Fruit fly (Drosophila melanogaster): ENCODE measurements around the gene CG7044.

Gene CG7044

dm6 chr3R:21078211-21078610, 23.3 kb downstream of the CG7044 start:
- peak; percentile 53 for TF ChIP-seq HmgZ (tag; optimal IDR thresholded peaks at IDR 0.05)
- no peak for TF ChIP-seq gcm (GFP tag; optimal IDR thresholded peaks at IDR 0.05)
- no peak for TF ChIP-seq ATbp (GFP tag; optimal IDR thresholded peaks at IDR 0.05)
- TF ChIP-seq crol (GFP tag; IDR thresholded peaks at IDR 0.05), result peak; percentile 78; the same call in 1 of the 2 replicates
- no peak for TF ChIP-seq slbo (GFP tag; IDR thresholded peaks at IDR 0.05)
- TF ChIP-seq Med (GFP tag), result peak; percentile 38
- TF ChIP-seq pho (GFP tag; optimal IDR thresholded peaks at IDR 0.05), result no peak
- peak; percentile 11 for TF ChIP-seq lab (GFP tag; optimal IDR thresholded peaks at IDR 0.05)
- peak; percentile 99 for TF ChIP-seq grn (GFP tag; optimal IDR thresholded peaks at IDR 0.05)
- peak; percentile 11 for TF ChIP-seq cwo (GFP tag; optimal IDR thresholded peaks at IDR 0.05)
- peak; percentile 100 for TF ChIP-seq exex (tag; optimal IDR thresholded peaks at IDR 0.05)
- peak; percentile 90 for TF ChIP-seq mirr (GFP tag; optimal IDR thresholded peaks at IDR 0.05)
- peak; percentile 40; the same call in 1 of the 2 replicates for TF ChIP-seq GATAe (GFP tag; conservative IDR thresholded peaks at IDR 0.05)
- peak; percentile 81 for TF ChIP-seq sug (tag; optimal IDR thresholded peaks at IDR 0.05)
- TF ChIP-seq sd (tag; optimal IDR thresholded peaks at IDR 0.05), result peak; percentile 92
- no peak for TF ChIP-seq Poxn (GFP tag; IDR thresholded peaks at IDR 0.05)
- no peak for TF ChIP-seq btn (GFP tag; optimal IDR thresholded peaks at IDR 0.05)
- no peak for TF ChIP-seq lilli (GFP tag; optimal IDR thresholded peaks at IDR 0.05)
- TF ChIP-seq CG34376 (GFP tag; optimal IDR thresholded peaks at IDR 0.05), result peak; percentile 84
- TF ChIP-seq CG12769 (tag; optimal IDR thresholded peaks at IDR 0.05), result peak; percentile 94
- TF ChIP-seq Hey (tag; optimal IDR thresholded peaks at IDR 0.05), result peak; percentile 67
- peak; percentile 55; the same call in 2 of the 3 replicates for TF ChIP-seq vnd (GFP tag; IDR thresholded peaks at IDR 0.05; ENCODE audit: partially characterized antibody)
- TF ChIP-seq Doc3 (GFP tag; IDR thresholded peaks at IDR 0.05; ENCODE audit: partially characterized antibody), result no peak
- peak; percentile 11 for TF ChIP-seq CG18599 (GFP tag; optimal IDR thresholded peaks at IDR 0.05)
- no peak for TF ChIP-seq so (GFP tag; IDR thresholded peaks at IDR 0.05)

dm6 chr3R:21077577-21077976, 23.9 kb downstream of the CG7044 start:
- TF ChIP-seq GATAe (GFP tag; conservative IDR thresholded peaks at IDR 0.05), result peak; percentile 57; the same call in 1 of the 2 replicates
- peak; percentile 92 for TF ChIP-seq Nf-YC (tag; optimal IDR thresholded peaks at IDR 0.05)
- TF ChIP-seq zen (tag; optimal IDR thresholded peaks at IDR 0.05), result no peak
- peak; percentile 89 for TF ChIP-seq Nf-YB (GFP tag; optimal IDR thresholded peaks at IDR 0.05)
- peak; percentile 23 for TF ChIP-seq Ets65A (GFP tag)
- TF ChIP-seq mirr (GFP tag; optimal IDR thresholded peaks at IDR 0.05), result peak; percentile 13
- TF ChIP-seq bsh (GFP tag; optimal IDR thresholded peaks at IDR 0.05), result no peak
- peak; percentile 1 for TF ChIP-seq cg (GFP tag; optimal IDR thresholded peaks at IDR 0.05)

- TF ChIP-seq H2.0 (GFP tag; IDR thresholded peaks at IDR 0.05) (no peak), dmrt11E (tag; optimal IDR thresholded peaks at IDR 0.05) (no peak), CG15011 (GFP tag; optimal IDR thresholded peaks at IDR 0.05) (no peak), Nf-YB (GFP tag; optimal IDR thresholded peaks at IDR 0.05) (peak; percentile 7)
Observed at dm6 chr3R:21073707-21074106, 27.8 kb downstream of the CG7044 start, which contains the start of gene dmrt93B. Gene dmrt93B (plus strand): TSS chr3R:21074007.

dm6 chr3R:21073141-21073540, 28.4 kb downstream of the CG7044 start, which contains the start of gene r-l:
Gene r-l (minus strand): TSS chr3R:21073319.
- TF ChIP-seq hb (GFP tag; IDR thresholded peaks at IDR 0.05; ENCODE audit: partially characterized antibody) (no peak), Dref (GFP tag; IDR thresholded peaks at IDR 0.05) (peak; percentile 93), pzg (GFP tag; optimal IDR thresholded peaks at IDR 0.05) (peak; percentile 98), crol (GFP tag; IDR thresholded peaks at IDR 0.05) (no peak), Opbp (GFP tag; IDR thresholded peaks at IDR 0.05; ENCODE audit: partially characterized antibody) (0 out of 3 replicates have a peak, but pooled peaks have one; percentile 12), CG34376 (GFP tag; optimal IDR thresholded peaks at IDR 0.05) (peak; percentile 0), Myb (GFP tag; optimal IDR thresholded peaks at IDR 0.05) (peak; percentile 82), H15 (GFP tag; IDR thresholded peaks at IDR 0.05) (no peak), CG7372 (GFP tag; IDR thresholded peaks at IDR 0.05) (no peak), CG17328 (GFP tag; IDR thresholded peaks at IDR 0.05) (no peak), CG15601 (tag; optimal IDR thresholded peaks at IDR 0.05) (peak; percentile 27), maf-S (GFP tag; optimal IDR thresholded peaks at IDR 0.05) (peak; percentile 18), CG13894 (tag; optimal IDR thresholded peaks at IDR 0.05) (peak; percentile 65), CG9727 (GFP tag; optimal IDR thresholded peaks at IDR 0.05) (no peak)
